Worm (Caenorhabditis elegans): ENCODE measurements around the gene tric-1B.2.

DNA sequence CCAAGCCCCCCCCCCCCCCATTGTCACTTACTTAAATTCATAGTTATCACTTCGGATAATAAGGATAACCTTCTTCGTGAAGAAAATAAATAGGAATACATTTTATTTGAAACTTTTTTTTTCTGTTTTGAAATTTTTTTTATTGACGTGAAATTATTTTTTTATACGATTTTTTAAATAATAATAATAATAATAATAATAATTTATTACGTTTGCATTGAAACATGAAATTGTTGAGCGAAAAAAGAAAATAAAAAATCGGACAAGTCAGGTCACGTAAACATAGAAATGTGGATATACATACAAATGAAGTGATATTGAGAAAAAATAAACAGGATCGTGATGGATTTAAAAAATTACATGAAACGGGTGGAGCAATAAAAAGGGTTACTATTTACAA lies 30.4 kb upstream of the tric-1B.2 start, which contains the start of gene C50E10.2:
- TF ChIP-seq skn-1 (tag; optimal IDR thresholded peaks at IDR 0.05) (no peak), ama-1 (optimal IDR thresholded peaks at IDR 0.05) (no peak), tbx-2 (tag; optimal IDR thresholded peaks at IDR 0.05) (no peak), lin-15B (tag; optimal IDR thresholded peaks at IDR 0.05) (no peak), pha-4 (tag; optimal IDR thresholded peaks at IDR 0.05) (no peak), ceh-82 (tag; optimal IDR thresholded peaks at IDR 0.05) (no peak), unc-62 (GFP tag; optimal IDR thresholded peaks at IDR 0.05) (no peak), fos-1 (tag; optimal IDR thresholded peaks at IDR 0.05) (no peak), elt-3 (tag; optimal IDR thresholded peaks at IDR 0.05) (no peak), ztf-11 (tag; optimal IDR thresholded peaks at IDR 0.05) (no peak), nhr-11 (tag; optimal IDR thresholded peaks at IDR 0.05) (no peak), nhr-25 (tag; optimal IDR thresholded peaks at IDR 0.05) (no peak), nhr-237 (tag; optimal IDR thresholded peaks at IDR 0.05) (no peak)
